Fruit fly (Drosophila melanogaster) whole organism, embryonic: Measurements from ENCODE around the gene CG33687.
A peak's percentile ranks its signal among the peaks of the same experiment; 100 is the strongest.

Experiments
- Atf3 ChIP-seq: fragments of 200-800 bp; sonication (Bioruptor generic); optimal IDR thresholded peaks from 3 replicates; lab custom pipeline; 2016; ENCODE audit warnings: missing biosample characterization, missing genetic modification characterization
- B-H1 ChIP-seq: fragments of 200-800 bp; sonication (Bioruptor generic); IDR thresholded peaks from 3 replicates; pipeline ENCODE4 v1.3.6; 2022; ENCODE audit warnings: missing biosample characterization, missing genetic modification characterization
- B-H2 ChIP-seq: fragments of 200-800 bp; sonication (Bioruptor generic); optimal IDR thresholded peaks from 2 replicates; lab custom pipeline; 2018; ENCODE audit warnings: missing biosample characterization, mild to moderate bottlenecking, missing genetic modification characterization
- CG10431 ChIP-seq: fragments of 200-800 bp; sonication (Bioruptor generic); optimal IDR thresholded peaks from 3 replicates; lab custom pipeline; 2018; ENCODE audit warnings: missing biosample characterization, mild to moderate bottlenecking, missing genetic modification characterization
- CG10565 ChIP-seq: fragments of 200-800 bp; sonication (Bioruptor generic); optimal IDR thresholded peaks from 3 replicates; lab custom pipeline; 2016; ENCODE audit warnings: missing biosample characterization, mild to moderate bottlenecking, missing genetic modification characterization
- CG11093 ChIP-seq: fragments of 200-800 bp; sonication (Bioruptor generic); IDR thresholded peaks from 3 replicates; pipeline ENCODE4 v1.3.6; 2022; ENCODE audit warnings: missing biosample characterization, missing genetic modification characterization
- CG11723 ChIP-seq: fragments of 200-800 bp; sonication (Bioruptor generic); optimal IDR thresholded peaks from 2 replicates; lab custom pipeline; 2017; ENCODE audit warnings: missing biosample characterization, mild to moderate bottlenecking, missing genetic modification characterization
- CG12744 ChIP-seq: fragments of 200-800 bp; sonication (Bioruptor generic); optimal IDR thresholded peaks from 2 replicates; lab custom pipeline; 2016; ENCODE audit warnings: missing biosample characterization, missing genetic modification characterization
- CG13894 ChIP-seq: fragments of 200-800 bp; sonication (Bioruptor generic); optimal IDR thresholded peaks from 3 replicates; lab custom pipeline; 2018; ENCODE audit warnings: missing biosample characterization, mild to moderate bottlenecking, missing genetic modification characterization, moderate library complexity
- CG15269 ChIP-seq: fragments of 200-800 bp; sonication (Bioruptor generic); optimal IDR thresholded peaks from 2 replicates; lab custom pipeline; 2018; ENCODE audit warnings: missing biosample characterization, mild to moderate bottlenecking, missing genetic modification characterization, moderate library complexity
- CG1832 ChIP-seq: fragments of 200-800 bp; sonication (Bioruptor generic); optimal IDR thresholded peaks from 2 replicates; lab custom pipeline; 2017; ENCODE audit warnings: missing biosample characterization, mild to moderate bottlenecking, missing genetic modification characterization, inconsistent platforms
- CG2875 ChIP-seq: fragments of 200-800 bp; sonication (Bioruptor generic); optimal IDR thresholded peaks from 2 replicates; lab custom pipeline; 2017; ENCODE audit warnings: missing biosample characterization, mild to moderate bottlenecking, missing genetic modification characterization, missing genetic modification reagents
- CG32772 ChIP-seq: fragments of 200-800 bp; sonication (Bioruptor generic); IDR thresholded peaks from 2 replicates; pipeline ENCODE4 v1.3.6; 2022; ENCODE audit warnings: missing biosample characterization, missing genetic modification characterization
- CG5180 ChIP-seq: fragments of 200-800 bp; sonication (Bioruptor generic); optimal IDR thresholded peaks from 3 replicates; lab custom pipeline; 2017; ENCODE audit warnings: missing biosample characterization, missing genetic modification characterization, mild to moderate bottlenecking, moderate library complexity, missing genetic modification reagents
- CG6272 ChIP-seq: fragments of 200-800 bp; sonication (Bioruptor generic); IDR thresholded peaks from 2 replicates; pipeline ENCODE4 v1.3.6; 2022; ENCODE audit warnings: missing biosample characterization, missing genetic modification characterization
- CG7987 ChIP-seq: fragments of 200-800 bp; sonication (Bioruptor generic); optimal IDR thresholded peaks from 2 replicates; lab custom pipeline; 2018; ENCODE audit warnings: missing biosample characterization, mild to moderate bottlenecking, missing genetic modification characterization, moderate library complexity
- Camta ChIP-seq: fragments of 200-800 bp; sonication (Bioruptor generic); optimal IDR thresholded peaks from 2 replicates; lab custom pipeline; 2016; ENCODE audit warnings: missing biosample characterization, missing genetic modification characterization
- Chrac-16 ChIP-seq: fragments of 200-800 bp; sonication (Bioruptor generic); optimal IDR thresholded peaks from 3 replicates; lab custom pipeline; 2016; ENCODE audit warnings: missing biosample characterization, missing genetic modification characterization
- D19B ChIP-seq: fragments of 200-800 bp; sonication (Bioruptor generic); optimal IDR thresholded peaks from 2 replicates; lab custom pipeline; 2017; ENCODE audit warnings: missing biosample characterization, mild to moderate bottlenecking, missing genetic modification characterization
- Dip2 ChIP-seq: fragments of 200-800 bp; sonication (Bioruptor generic); IDR thresholded peaks from 2 replicates; pipeline ENCODE4 v1.3.6; 2022; ENCODE audit warnings: missing biosample characterization, missing genetic modification characterization
- Dip3 ChIP-seq: fragments of 200-800 bp; sonication (Bioruptor generic); optimal IDR thresholded peaks from 3 replicates; lab custom pipeline; 2016; ENCODE audit warnings: missing biosample characterization, missing genetic modification characterization
- HmgD ChIP-seq: fragments of 200-800 bp; sonication (Bioruptor generic); optimal IDR thresholded peaks from 3 replicates; lab custom pipeline; 2016; ENCODE audit warnings: missing biosample characterization, missing genetic modification characterization
- Lim3 ChIP-seq: fragments of 200-800 bp; sonication (Bioruptor generic); IDR thresholded peaks from 2 replicates; pipeline ENCODE4 v1.3.6; 2022; ENCODE audit warnings: missing biosample characterization, missing genetic modification characterization
- Myb ChIP-seq: fragments of 200-800 bp; sonication (Bioruptor generic); optimal IDR thresholded peaks from 2 replicates; lab custom pipeline; 2016; ENCODE audit warnings: missing biosample characterization, missing genetic modification characterization
- NFAT ChIP-seq: fragments of 200-800 bp; sonication (Bioruptor generic); IDR thresholded peaks from 2 replicates; pipeline ENCODE4 v1.3.6; 2022; ENCODE audit warnings: missing biosample characterization, missing genetic modification characterization
- NK7.1 ChIP-seq: fragments of 200-800 bp; sonication (Bioruptor generic); optimal IDR thresholded peaks from 3 replicates; lab custom pipeline; 2016; ENCODE audit warnings: missing biosample characterization, missing genetic modification characterization
- Nf-YA ChIP-seq: fragments of 200-800 bp; sonication (Bioruptor generic); IDR thresholded peaks from 2 replicates; pipeline ENCODE4 v1.3.6; 2022; ENCODE audit warnings: missing biosample characterization, missing genetic modification characterization
- NfI ChIP-seq: fragments of 200-800 bp; sonication (Bioruptor generic); optimal IDR thresholded peaks from 3 replicates; lab custom pipeline; 2018; ENCODE audit warnings: missing biosample characterization, mild to moderate bottlenecking, missing genetic modification characterization, moderate library complexity
- Oli ChIP-seq: fragments of 200-800 bp; sonication (Bioruptor generic); optimal IDR thresholded peaks from 2 replicates; lab custom pipeline; 2018; ENCODE audit warnings: missing biosample characterization, mild to moderate bottlenecking, missing genetic modification characterization, moderate library complexity
- Rx ChIP-seq: fragments of 200-800 bp; sonication (Bioruptor generic); IDR thresholded peaks from 2 replicates; pipeline ENCODE4 v1.3.6; 2022; ENCODE audit warnings: missing biosample characterization, missing genetic modification characterization
- Six4 ChIP-seq: fragments of 200-800 bp; sonication (Bioruptor generic); optimal IDR thresholded peaks from 2 replicates; lab custom pipeline; 2016; ENCODE audit warnings: missing biosample characterization, missing genetic modification characterization
- Stat92E ChIP-seq, 3 experiments: fragments of >200 bp in 2 of 3; fragments of 200-800 bp in 1 of 3; sonication (Bioruptor generic) in 1 of 3; optimal IDR thresholded peaks; 2 replicates each; lab custom pipeline; 2017 to 2019; ENCODE audit warnings: missing biosample characterization in 3 of 3, missing genetic modification characterization in 3 of 3, mild to moderate bottlenecking in 1 of 3, moderate library complexity in 1 of 3
- Xbp1 ChIP-seq: fragments of 200-800 bp; sonication (Bioruptor generic); optimal IDR thresholded peaks from 3 replicates; lab custom pipeline; 2016; ENCODE audit warnings: missing biosample characterization, mild to moderate bottlenecking, missing genetic modification characterization
- Xrp1 ChIP-seq: fragments of 200-800 bp; sonication (Bioruptor generic); IDR thresholded peaks from 2 replicates; pipeline ENCODE4 v1.3.6; 2022; ENCODE audit warnings: missing biosample characterization, missing genetic modification characterization
- bab2 ChIP-seq: fragments of 200-800 bp; sonication (Bioruptor generic); optimal IDR thresholded peaks from 2 replicates; lab custom pipeline; 2016; ENCODE audit warnings: missing biosample characterization, missing genetic modification characterization
- bcd ChIP-seq: fragments of 200-800 bp; sonication (Bioruptor generic); optimal IDR thresholded peaks from 2 replicates; lab custom pipeline; 2017; ENCODE audit warnings: missing biosample characterization, mild to moderate bottlenecking, missing genetic modification characterization
- cas ChIP-seq: fragments of 200-800 bp; sonication (Bioruptor generic); IDR thresholded peaks from 2 replicates; pipeline ENCODE4 v1.3.6; 2022; ENCODE audit warnings: missing biosample characterization, missing genetic modification characterization
- crc ChIP-seq: fragments of 200-800 bp; sonication (Bioruptor generic); optimal IDR thresholded peaks from 2 replicates; lab custom pipeline; 2016; ENCODE audit warnings: missing biosample characterization, missing genetic modification characterization
- gce ChIP-seq: fragments of 200-800 bp; sonication (Bioruptor generic); IDR thresholded peaks from 3 replicates; pipeline ENCODE4 v1.3.6; 2022; ENCODE audit warnings: missing biosample characterization, missing genetic modification characterization
- gsb-n ChIP-seq: fragments of 200-800 bp; sonication (Bioruptor generic); optimal IDR thresholded peaks from 3 replicates; lab custom pipeline; 2018; ENCODE audit warnings: missing biosample characterization, mild to moderate bottlenecking, missing genetic modification characterization
- gt ChIP-seq: fragments of 200-800 bp; sonication (Bioruptor generic); IDR thresholded peaks from 2 replicates; pipeline ENCODE4 v1.3.6; 2022; ENCODE audit warnings: missing biosample characterization, missing genetic modification characterization
- jing ChIP-seq: fragments of 200-800 bp; sonication (Bioruptor generic); optimal IDR thresholded peaks from 2 replicates; lab custom pipeline; 2018; ENCODE audit warnings: missing biosample characterization, mild to moderate bottlenecking, missing genetic modification characterization
- mam ChIP-seq: fragments of 200-800 bp; sonication (Bioruptor generic); optimal IDR thresholded peaks from 3 replicates; lab custom pipeline; 2016; ENCODE audit warnings: missing biosample characterization, missing genetic modification characterization
- nom ChIP-seq: fragments of 200-800 bp; sonication (Bioruptor generic); optimal IDR thresholded peaks from 2 replicates; lab custom pipeline; 2017; ENCODE audit warnings: missing biosample characterization, missing genetic modification characterization, mild to moderate bottlenecking, moderate library complexity, missing genetic modification reagents
- onecut ChIP-seq: fragments of 200-800 bp; sonication (Bioruptor generic); IDR thresholded peaks from 2 replicates; pipeline ENCODE4 v1.3.6; 2022; ENCODE audit warnings: missing biosample characterization, missing genetic modification characterization
- pros ChIP-seq: fragments of 200-800 bp; sonication (Bioruptor generic); optimal IDR thresholded peaks from 3 replicates; lab custom pipeline; 2019; ENCODE audit warnings: missing biosample characterization, mild to moderate bottlenecking, missing genetic modification characterization, moderate library complexity
- psq ChIP-seq: fragments of 200-800 bp; sonication (Bioruptor generic); optimal IDR thresholded peaks from 2 replicates; lab custom pipeline; 2017; ENCODE audit warnings: missing biosample characterization, missing genetic modification characterization
- row ChIP-seq: fragments of 200-800 bp; sonication (Bioruptor generic); IDR thresholded peaks from 3 replicates; pipeline ENCODE4 v1.3.6; 2022; ENCODE audit warnings: missing biosample characterization, missing genetic modification characterization
- scrt ChIP-seq: fragments of 200-800 bp; sonication (Bioruptor generic); optimal IDR thresholded peaks from 2 replicates; lab custom pipeline; 2018; ENCODE audit warnings: missing biosample characterization, mild to moderate bottlenecking, missing genetic modification characterization, moderate library complexity
- sisA ChIP-seq: fragments of 200-800 bp; sonication (Bioruptor generic); IDR thresholded peaks from 2 replicates; pipeline ENCODE4 v1.3.6; 2022; ENCODE audit warnings: missing biosample characterization, missing genetic modification characterization
- slbo ChIP-seq: fragments of 200-800 bp; sonication (Bioruptor generic); IDR thresholded peaks from 2 replicates; pipeline ENCODE4 v1.3.6; 2022; ENCODE audit warnings: missing biosample characterization, missing genetic modification characterization
- slp2 ChIP-seq: fragments of 200-800 bp; sonication (Bioruptor generic); optimal IDR thresholded peaks from 2 replicates; lab custom pipeline; 2016; ENCODE audit warnings: missing biosample characterization, missing genetic modification characterization
- sqz ChIP-seq: fragments of 200-800 bp; sonication (Bioruptor generic); optimal IDR thresholded peaks from 3 replicates; lab custom pipeline; 2018; ENCODE audit warnings: missing biosample characterization, mild to moderate bottlenecking, missing genetic modification characterization

The CG33687 gene

DNA sequence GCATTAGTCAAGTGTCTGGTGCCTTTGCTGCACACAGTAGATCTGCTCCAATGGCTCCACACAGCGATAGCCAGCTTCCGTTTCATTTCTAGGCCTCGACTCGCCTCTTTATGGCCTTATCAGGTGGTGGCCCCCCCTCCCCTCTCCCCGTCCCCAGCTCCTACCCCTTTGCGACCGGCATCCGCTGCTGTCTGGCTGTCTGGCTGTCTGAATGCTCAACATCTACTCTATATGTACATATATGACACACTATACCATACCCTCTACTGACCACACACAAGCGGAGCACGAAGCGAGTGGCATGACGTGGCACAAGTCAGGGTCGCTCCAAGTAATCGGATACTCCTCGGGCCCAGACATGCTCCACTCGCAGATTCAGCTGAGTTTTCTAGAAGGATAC, 39.3 kb upstream of the CG33687 start (continued):
- TF ChIP-seq Oli = no peak
- TF ChIP-seq Stat92E (GFP tag; optimal IDR thresholded peaks at IDR 0.05; lab: Kevin White, UChicago) = no peak
- TF ChIP-seq CG11093 (GFP tag; lab: Robert Waterston, UW) = no peak
- TF ChIP-seq CG10431 (GFP tag; lab: Kevin White, UChicago) = no peak
- TF ChIP-seq sisA (GFP tag; lab: Robert Waterston, UW) = no peak
- no peak for TF ChIP-seq psq
- no peak for TF ChIP-seq Myb (GFP tag; lab: Kevin White, UChicago)
- no peak for TF ChIP-seq row (GFP tag; lab: Robert Waterston, UW)
- TF ChIP-seq Dip2 (GFP tag; lab: Robert Waterston, UW) = no peak
- no peak for TF ChIP-seq Xrp1 (GFP tag; lab: Robert Waterston, UW)
- no peak for TF ChIP-seq bcd
- TF ChIP-seq CG2875 = no peak
- TF ChIP-seq Atf3 (GFP tag; lab: Kevin White, UChicago) = no peak
- no peak for TF ChIP-seq CG5180
- no peak for TF ChIP-seq sqz
- no peak for TF ChIP-seq HmgD (GFP tag; lab: Kevin White, UChicago)
- no peak for TF ChIP-seq NfI
- no peak for TF ChIP-seq cas
- no peak for TF ChIP-seq CG6272 (GFP tag; lab: Robert Waterston, UW)
- TF ChIP-seq B-H2 = no peak
- TF ChIP-seq jing (GFP tag; lab: Kevin White, UChicago) = no peak
- TF ChIP-seq D19B (GFP tag; lab: Kevin White, UChicago) = peak; percentile 61
- TF ChIP-seq pros (GFP tag; lab: Kevin White, UChicago) = no peak
- TF ChIP-seq CG15269 = no peak
- no peak for TF ChIP-seq slp2 (GFP tag; lab: Kevin White, UChicago)
- no peak for TF ChIP-seq Dip3
- TF ChIP-seq Xbp1 (GFP tag; lab: Kevin White, UChicago) = peak; percentile 9
- no peak for TF ChIP-seq B-H1
- TF ChIP-seq CG11723 (GFP tag; lab: Kevin White, UChicago) = no peak
- TF ChIP-seq CG1832 (GFP tag; lab: Kevin White, UChicago) = no peak
- no peak for TF ChIP-seq scrt
- no peak for TF ChIP-seq gsb-n (tag; lab: Kevin White, UChicago)
- TF ChIP-seq Lim3 (GFP tag; lab: Robert Waterston, UW) = no peak
- no peak for TF ChIP-seq CG10565 (GFP tag; lab: Kevin White, UChicago)
- no peak for TF ChIP-seq Rx (GFP tag; lab: Robert Waterston, UW)
- no peak for TF ChIP-seq CG7987 (GFP tag; lab: Kevin White, UChicago)
- no peak for TF ChIP-seq Nf-YA (GFP tag; lab: Robert Waterston, UW)
- TF ChIP-seq gce (GFP tag; lab: Robert Waterston, UW) = no peak
- TF ChIP-seq crc (GFP tag; lab: Kevin White, UChicago) = no peak
- no peak for TF ChIP-seq NFAT (GFP tag; lab: Robert Waterston, UW)
- TF ChIP-seq CG32772 (GFP tag; lab: Robert Waterston, UW) = no peak
- TF ChIP-seq bab2 (GFP tag; lab: Kevin White, UChicago) = no peak
- TF ChIP-seq nom (GFP tag; lab: Kevin White, UChicago) = peak; percentile 50
- no peak for TF ChIP-seq slbo (GFP tag; lab: Robert Waterston, UW)
- no peak for TF ChIP-seq Camta (GFP tag; lab: Kevin White, UChicago)
- no peak for TF ChIP-seq Six4
- no peak for TF ChIP-seq NK7.1 (GFP tag; lab: Kevin White, UChicago)
- TF ChIP-seq CG13894 = peak; percentile 29
- TF ChIP-seq onecut (GFP tag; lab: Robert Waterston, UW) = no peak
- TF ChIP-seq Chrac-16 (GFP tag; lab: Kevin White, UChicago) = no peak
- TF ChIP-seq mam = no peak
- no peak for TF ChIP-seq gt (GFP tag; lab: Robert Waterston, UW)
- no peak for TF ChIP-seq CG12744
